Worm (Caenorhabditis elegans): ENCODE data around the gene R166.3.
"Not testable (repeated sequence)": the region's sequence is repeated elsewhere in the genome, so short reads cannot be mapped to it uniquely, and the experiment has no call there.

R166.3 gene

DNA sequence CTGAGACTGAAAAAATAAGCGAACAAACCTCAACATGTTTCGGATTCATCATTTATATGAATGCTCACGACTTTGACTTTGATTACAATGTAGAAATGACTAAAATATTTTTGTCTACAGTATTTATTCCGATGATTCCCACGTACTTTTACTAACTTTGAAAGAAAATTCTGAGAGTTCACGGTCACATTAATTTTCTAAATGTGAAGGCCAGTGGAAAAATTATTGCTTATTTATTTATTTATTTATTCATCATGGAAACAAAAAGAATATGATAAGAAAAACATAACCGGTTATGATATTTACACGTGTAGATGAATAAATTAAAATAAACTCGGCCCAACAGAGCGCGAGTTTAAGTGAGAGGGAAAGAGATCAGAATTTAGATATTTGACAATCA lies 46.1 kb downstream of the R166.3 start, which contains the start of gene ZK666.8:
ZK666.8 (minus strand) TSS at position 101 of the 400 bp plus-strand sequence.
- TF ChIP-seq lin-13 (tag; optimal IDR thresholded peaks at IDR 0.05); mab-5 (tag; optimal IDR thresholded peaks at IDR 0.05); sem-2 (GFP tag; optimal IDR thresholded peaks at IDR 0.05): not testable (repeated sequence)

DNA sequence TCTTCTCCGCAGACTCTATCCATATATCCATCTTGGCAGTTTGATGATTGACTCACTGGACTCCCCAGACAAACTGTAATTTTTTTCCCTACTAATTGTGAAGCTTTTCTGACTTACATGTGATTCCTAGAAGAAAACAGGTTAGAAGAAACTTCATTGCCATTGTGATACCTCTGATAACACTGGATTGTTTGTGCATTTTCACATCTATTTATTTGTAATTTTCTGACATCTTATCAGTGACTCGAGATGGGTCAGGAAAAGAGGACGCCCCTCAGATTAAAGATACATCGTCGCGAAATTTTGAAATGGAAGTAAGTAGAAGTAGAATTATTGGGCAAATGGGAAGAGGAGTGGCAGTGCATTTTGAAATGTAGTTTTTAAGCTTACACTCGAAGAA lies 48.8 kb downstream of the R166.3 start, which contains the start of gene clec-61:
clec-61 (minus strand) TSS at position 209 of the 400 bp plus-strand sequence.
- no peak for TF ChIP-seq blmp-1 (tag; optimal IDR thresholded peaks at IDR 0.05)
